Fruit fly (Drosophila melanogaster): Measurements from ENCODE around the gene CG10512.

- TF ChIP-seq psq (optimal IDR thresholded peaks at IDR 0.05) (no peak), ttk (optimal IDR thresholded peaks at IDR 0.05) (no peak), insv (optimal IDR thresholded peaks at IDR 0.05) (no peak), h (optimal IDR thresholded peaks at IDR 0.05) (no peak), Sin3A (optimal IDR thresholded peaks at IDR 0.05) (no peak)
Measured at dm6 chr3L:21194392-21194925, 8.3 kb upstream of the CG10512 start.
